Worm (Caenorhabditis elegans): ENCODE data around the gene gst-2.

The gst-2 gene

DNA sequence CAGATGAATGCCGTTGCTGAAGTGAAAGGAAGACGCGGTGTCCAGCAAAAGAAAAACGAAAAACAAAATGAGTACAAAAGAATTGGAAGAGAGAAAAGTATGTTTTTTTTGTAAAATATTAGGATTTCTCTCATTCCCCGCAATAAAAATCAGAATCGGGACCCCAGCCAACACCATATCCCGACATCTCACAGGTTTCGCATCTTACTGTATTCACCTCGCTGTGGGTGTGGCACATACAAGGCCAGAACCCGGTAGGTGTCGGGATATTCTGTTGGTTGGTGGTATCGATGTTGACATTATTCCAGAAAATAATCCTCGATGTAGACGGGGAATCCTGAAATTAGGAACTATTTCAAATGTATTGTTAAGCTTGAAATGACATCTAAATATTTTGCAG, 25.1 kb downstream of the gst-2 start:
- TF ChIP-seq nhr-237 (tag; optimal IDR thresholded peaks at IDR 0.05) (no peak), lsy-12 (tag; optimal IDR thresholded peaks at IDR 0.05) (no peak), nhr-12 (tag; optimal IDR thresholded peaks at IDR 0.05) (no peak), nhr-23 (tag; optimal IDR thresholded peaks at IDR 0.05) (no peak), fos-1 (tag; optimal IDR thresholded peaks at IDR 0.05) (no peak), snpc-4 (tag; optimal IDR thresholded peaks at IDR 0.05) (no peak), skn-1 (tag; optimal IDR thresholded peaks at IDR 0.05) (no peak), hmg-11 (tag; optimal IDR thresholded peaks at IDR 0.05) (no peak), zag-1 (tag; optimal IDR thresholded peaks at IDR 0.05) (no peak), nhr-28 (tag; optimal IDR thresholded peaks at IDR 0.05) (no peak), nhr-25 (tag; optimal IDR thresholded peaks at IDR 0.05) (no peak), aly-2 (tag; optimal IDR thresholded peaks at IDR 0.05) (no peak), egl-27 (tag; optimal IDR thresholded peaks at IDR 0.05) (no peak), ceh-9 (tag; optimal IDR thresholded peaks at IDR 0.05) (no peak), mdl-1 (tag; optimal IDR thresholded peaks at IDR 0.05) (no peak)

DNA sequence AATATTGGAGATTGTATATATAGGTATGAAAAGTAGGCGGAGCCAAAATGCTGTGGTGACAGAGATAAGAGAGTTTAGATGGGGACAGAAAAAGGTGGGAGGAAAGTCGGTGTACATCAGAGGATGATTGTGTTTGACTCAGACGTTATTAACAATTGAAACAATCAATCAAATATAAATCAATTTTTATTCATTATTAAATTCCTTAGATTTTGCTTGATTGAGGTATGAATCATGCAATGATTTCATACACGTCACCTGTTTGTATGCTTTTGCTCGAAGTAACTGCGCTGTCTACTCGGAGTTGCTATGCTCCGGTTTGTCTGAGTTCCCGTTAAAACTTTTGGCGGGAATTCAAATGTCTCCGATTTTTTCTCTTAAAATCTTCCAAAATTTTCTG, 26.7 kb downstream of the gst-2 start, which contains the start of gene C04G2.10:
C04G2.10 (plus strand) TSS at position 301 of the 400 bp plus-strand sequence.
- TF ChIP-seq ceh-82 (tag; optimal IDR thresholded peaks at IDR 0.05) (no peak), nhr-77 (tag; optimal IDR thresholded peaks at IDR 0.05) (no peak), eor-1 (tag; optimal IDR thresholded peaks at IDR 0.05) (no peak)

DNA sequence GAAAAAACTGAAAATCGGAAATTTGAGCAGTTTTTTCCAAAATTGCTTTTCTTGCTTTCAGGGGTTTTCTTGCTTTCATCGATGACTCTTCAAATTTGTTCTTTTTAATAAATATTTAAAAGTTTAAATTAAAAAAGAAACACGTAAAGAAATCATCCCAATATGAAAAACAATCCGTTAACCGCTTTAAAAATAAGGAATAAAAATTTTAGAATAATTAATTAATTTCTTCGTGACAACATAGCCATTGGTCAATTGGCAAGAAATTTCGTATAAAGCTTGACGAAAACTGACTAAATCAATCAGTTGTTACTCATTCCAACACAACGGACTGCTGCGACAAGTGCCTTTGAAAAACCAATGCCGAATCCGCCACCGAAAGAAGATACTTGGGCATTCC, 29.3 kb downstream of the gst-2 start, which contains the start of gene nsph-3.2:
nsph-3.2 (plus strand) TSS at position 301 of the 400 bp plus-strand sequence.
- TF ChIP-seq egl-5 (tag; optimal IDR thresholded peaks at IDR 0.05): no peak
- no peak for TF ChIP-seq daf-12 (tag; optimal IDR thresholded peaks at IDR 0.05)
- TF ChIP-seq nhr-67 (tag; optimal IDR thresholded peaks at IDR 0.05): no peak
- TF ChIP-seq ceh-82 (tag; optimal IDR thresholded peaks at IDR 0.05): no peak
- no peak for TF ChIP-seq fos-1 (tag; optimal IDR thresholded peaks at IDR 0.05)
- TF ChIP-seq nhr-77 (tag; optimal IDR thresholded peaks at IDR 0.05): no peak
- no peak for TF ChIP-seq jun-1 (tag; optimal IDR thresholded peaks at IDR 0.05)
- no peak for TF ChIP-seq nhr-43 (tag; optimal IDR thresholded peaks at IDR 0.05; ENCODE audit: poor library complexity, severe bottlenecking)
- no peak for TF ChIP-seq aly-2 (tag; optimal IDR thresholded peaks at IDR 0.05)
- no peak for TF ChIP-seq nfya-1 (tag; optimal IDR thresholded peaks at IDR 0.05; ENCODE audit: insufficient read depth)
- no peak for TF ChIP-seq fkh-10 (GFP tag; optimal IDR thresholded peaks at IDR 0.05)
- no peak for TF ChIP-seq sea-2 (GFP tag; optimal IDR thresholded peaks at IDR 0.05)
- TF ChIP-seq mml-1 (tag; optimal IDR thresholded peaks at IDR 0.05): no peak
- no peak for TF ChIP-seq R02D3.7 (tag; optimal IDR thresholded peaks at IDR 0.05)
- no peak for TF ChIP-seq ZK546.5 (tag; optimal IDR thresholded peaks at IDR 0.05)
- no peak for TF ChIP-seq ceh-16 (tag; optimal IDR thresholded peaks at IDR 0.05)
- no peak for TF ChIP-seq elt-3 (tag; optimal IDR thresholded peaks at IDR 0.05)

DNA sequence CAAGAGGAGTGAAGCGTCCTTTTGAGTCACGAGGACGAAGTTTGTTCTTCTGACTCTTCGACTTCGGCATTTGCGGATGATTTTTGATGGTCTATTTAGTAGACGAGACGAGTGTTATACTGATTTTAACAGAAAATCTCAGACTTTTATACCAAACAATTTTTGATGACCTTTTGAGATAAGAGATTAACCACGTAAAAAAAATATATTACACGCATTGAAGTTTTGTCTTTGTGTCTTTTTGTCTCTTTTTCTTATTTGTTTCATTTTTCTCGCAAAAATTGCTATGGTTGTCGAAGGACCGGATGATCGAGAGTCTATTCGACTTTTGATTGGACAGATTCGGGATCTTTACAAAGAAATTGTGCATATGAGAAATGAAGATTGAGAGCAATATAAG, 30.4 kb downstream of the gst-2 start, which contains the start of gene spch-1:
spch-1 (minus strand) TSS at position 101 of the 400 bp plus-strand sequence.
- TF ChIP-seq egl-5 (tag; optimal IDR thresholded peaks at IDR 0.05) (no peak), pqm-1 (tag; optimal IDR thresholded peaks at IDR 0.05) (no peak), nhr-28 (tag; optimal IDR thresholded peaks at IDR 0.05) (no peak), ceh-16 (tag; optimal IDR thresholded peaks at IDR 0.05) (no peak), eor-1 (tag; optimal IDR thresholded peaks at IDR 0.05) (no peak), skn-1 (tag; optimal IDR thresholded peaks at IDR 0.05) (no peak), unc-62 (GFP tag; optimal IDR thresholded peaks at IDR 0.05) (no peak), sea-2 (GFP tag; optimal IDR thresholded peaks at IDR 0.05) (no peak), fkh-2 (tag; optimal IDR thresholded peaks at IDR 0.05) (no peak), ceh-82 (tag; optimal IDR thresholded peaks at IDR 0.05) (no peak), elt-2 (tag; optimal IDR thresholded peaks at IDR 0.05) (no peak), elt-1 (tag; optimal IDR thresholded peaks at IDR 0.05) (no peak), R02D3.7 (tag; optimal IDR thresholded peaks at IDR 0.05) (no peak), nhr-11 (tag; optimal IDR thresholded peaks at IDR 0.05) (no peak), tbx-2 (tag; optimal IDR thresholded peaks at IDR 0.05) (no peak), mdl-1 (tag; optimal IDR thresholded peaks at IDR 0.05) (no peak), ama-1 (optimal IDR thresholded peaks at IDR 0.05) (no peak), mml-1 (tag; optimal IDR thresholded peaks at IDR 0.05) (no peak), egl-27 (tag; optimal IDR thresholded peaks at IDR 0.05) (no peak), ztf-11 (tag; optimal IDR thresholded peaks at IDR 0.05) (no peak)

Data from whole organism, L3 larva.